Fruit fly (Drosophila melanogaster) whole organism, embryonic: ENCODE data around the gene CG4462.

Experiments
- B-H2 ChIP-seq: fragments of 200-800 bp; sonication (Bioruptor generic); optimal IDR thresholded peaks from 2 replicates; lab custom pipeline; 2018; ENCODE audit warnings: missing biosample characterization, mild to moderate bottlenecking, missing genetic modification characterization
- CG10267 ChIP-seq: fragments of 200-800 bp; sonication (Bioruptor generic); optimal IDR thresholded peaks from 2 replicates; lab custom pipeline; 2018; ENCODE audit warnings: missing biosample characterization, mild to moderate bottlenecking, missing genetic modification characterization, moderate library complexity
- CG10431 ChIP-seq: fragments of 200-800 bp; sonication (Bioruptor generic); optimal IDR thresholded peaks from 3 replicates; lab custom pipeline; 2018; ENCODE audit warnings: missing biosample characterization, mild to moderate bottlenecking, missing genetic modification characterization
- CG10654 ChIP-seq: fragments of 200-800 bp; sonication (Bioruptor generic); optimal IDR thresholded peaks from 2 replicates; lab custom pipeline; 2016; ENCODE audit warnings: missing biosample characterization, missing genetic modification characterization
- CG10959 ChIP-seq: fragments of 200-800 bp; sonication (Bioruptor generic); IDR thresholded peaks from 2 replicates; pipeline ENCODE4 v1.3.6; 2022; ENCODE audit warnings: missing biosample characterization, missing genetic modification characterization
- CG10979 ChIP-seq: fragments of 200-800 bp; sonication (Bioruptor generic); optimal IDR thresholded peaks from 2 replicates; lab custom pipeline; 2018; ENCODE audit warnings: missing biosample characterization, mild to moderate bottlenecking, missing genetic modification characterization, moderate library complexity
- CG12219 ChIP-seq: fragments of 200-800 bp; sonication (Bioruptor generic); optimal IDR thresholded peaks from 3 replicates; lab custom pipeline; 2018; ENCODE audit warnings: missing biosample characterization, mild to moderate bottlenecking, missing genetic modification characterization
- CG13775 ChIP-seq: fragments of 200-800 bp; sonication (Bioruptor generic); optimal IDR thresholded peaks from 3 replicates; lab custom pipeline; 2017; ENCODE audit warnings: missing biosample characterization, mild to moderate bottlenecking, missing genetic modification characterization
- CG14441 ChIP-seq: fragments of 200-800 bp; sonication (Bioruptor generic); IDR thresholded peaks from 2 replicates; pipeline ENCODE4 v1.3.6; 2022; ENCODE audit warnings: missing biosample characterization, missing genetic modification characterization
- CG15479 ChIP-seq: fragments of 200-800 bp; sonication (Bioruptor generic); optimal IDR thresholded peaks from 3 replicates; lab custom pipeline; 2019; ENCODE audit warnings: missing biosample characterization, mild to moderate bottlenecking, missing genetic modification characterization, moderate library complexity
- CG16779 ChIP-seq: fragments of 200-800 bp; sonication (Bioruptor generic); IDR thresholded peaks from 2 replicates; pipeline ENCODE4 v1.3.6; 2022; ENCODE audit warnings: missing biosample characterization, missing genetic modification characterization
- CG1792 ChIP-seq: fragments of 200-800 bp; sonication (Bioruptor generic); optimal IDR thresholded peaks from 2 replicates; lab custom pipeline; 2016; ENCODE audit warnings: missing biosample characterization, missing genetic modification characterization
- CG18011 ChIP-seq: fragments of 200-800 bp; sonication (Bioruptor generic); optimal IDR thresholded peaks from 2 replicates; lab custom pipeline; 2017; ENCODE audit warnings: missing biosample characterization, missing genetic modification characterization, mild to moderate bottlenecking, moderate library complexity, missing genotype
- CG2678 ChIP-seq: fragments of 200-800 bp; sonication (Bioruptor generic); optimal IDR thresholded peaks from 3 replicates; lab custom pipeline; 2019; ENCODE audit warnings: missing biosample characterization, mild to moderate bottlenecking, missing genetic modification characterization, moderate library complexity
- CG3163 ChIP-seq: fragments of 200-800 bp; sonication (Bioruptor generic); optimal IDR thresholded peaks from 3 replicates; lab custom pipeline; 2016; ENCODE audit warnings: missing biosample characterization, missing genetic modification characterization
- CG6175 ChIP-seq: fragments of 200-800 bp; sonication (Bioruptor generic); IDR thresholded peaks from 3 replicates; pipeline ENCODE4 v1.3.6; 2022; ENCODE audit warnings: missing biosample characterization, missing genetic modification characterization
- CG6765 ChIP-seq: fragments of 200-800 bp; sonication (Bioruptor generic); optimal IDR thresholded peaks from 3 replicates; lab custom pipeline; 2017; ENCODE audit warnings: missing biosample characterization, mild to moderate bottlenecking, missing genetic modification characterization
- CG6791 ChIP-seq: fragments of 200-800 bp; sonication (Bioruptor generic); IDR thresholded peaks from 3 replicates; pipeline ENCODE4 v1.3.6; 2022; ENCODE audit warnings: missing biosample characterization, missing genetic modification characterization; ENCODE audit not compliant: partially characterized antibody
- CG7372 ChIP-seq: fragments of 200-800 bp; sonication (Bioruptor generic); IDR thresholded peaks from 2 replicates; pipeline ENCODE4 v1.3.6; 2022; ENCODE audit warnings: missing biosample characterization, missing genetic modification characterization
- CG9797 ChIP-seq: fragments of 200-800 bp; sonication (Bioruptor generic); optimal IDR thresholded peaks from 3 replicates; lab custom pipeline; 2018; ENCODE audit warnings: missing biosample characterization, mild to moderate bottlenecking, missing genetic modification characterization
- CHES-1-like ChIP-seq: fragments of 200-800 bp; sonication (Bioruptor generic); optimal IDR thresholded peaks from 2 replicates; lab custom pipeline; 2016; ENCODE audit warnings: missing biosample characterization, missing genetic modification characterization
- CrebB ChIP-seq: fragments of 200-800 bp; sonication (Bioruptor generic); optimal IDR thresholded peaks from 3 replicates; lab custom pipeline; 2018; ENCODE audit warnings: missing biosample characterization, mild to moderate bottlenecking, missing genetic modification characterization
- Deaf1 ChIP-seq: fragments of 200-800 bp; optimal IDR thresholded peaks from 3 replicates; lab custom pipeline; 2019; ENCODE audit warnings: missing biosample characterization, mild to moderate bottlenecking, missing genetic modification characterization, moderate library complexity
- Fer1 ChIP-seq: fragments of 200-800 bp; sonication (Bioruptor generic); optimal IDR thresholded peaks from 2 replicates; lab custom pipeline; 2017; ENCODE audit warnings: missing biosample characterization, mild to moderate bottlenecking, missing genetic modification characterization
- Kr ChIP-seq: fragments of 200-800 bp; sonication (Bioruptor generic); optimal IDR thresholded peaks from 2 replicates; lab custom pipeline; 2017; ENCODE audit warnings: missing biosample characterization, mild to moderate bottlenecking, missing genetic modification characterization
- Nf-YB ChIP-seq: fragments of 200-800 bp; sonication (Bioruptor generic); optimal IDR thresholded peaks from 3 replicates; lab custom pipeline; 2019; ENCODE audit warnings: missing biosample characterization, mild to moderate bottlenecking, missing genetic modification characterization, moderate library complexity
- NfI ChIP-seq: fragments of 200-800 bp; sonication (Bioruptor generic); optimal IDR thresholded peaks from 3 replicates; lab custom pipeline; 2018; ENCODE audit warnings: missing biosample characterization, mild to moderate bottlenecking, missing genetic modification characterization, moderate library complexity
- PHDP ChIP-seq: fragments of 200-800 bp; sonication (Bioruptor generic); optimal IDR thresholded peaks from 3 replicates; lab custom pipeline; 2018; ENCODE audit warnings: missing biosample characterization, mild to moderate bottlenecking, missing genetic modification characterization, moderate library complexity
- Pdp1 ChIP-seq, 2 experiments: fragments of 200-800 bp; sonication (Bioruptor generic); optimal IDR thresholded peaks; 3 replicates each; lab custom pipeline; 2016; ENCODE audit warnings: missing biosample characterization in 2 of 2, missing genetic modification characterization in 2 of 2, mild to moderate bottlenecking in 1 of 2, moderate library complexity in 1 of 2
- Tbp ChIP-seq: fragments of >200 bp; optimal IDR thresholded peaks from 2 replicates; lab custom pipeline; 2018; ENCODE audit warnings: missing biosample characterization, missing genetic modification characterization
- cad ChIP-seq: fragments of >200 bp; optimal IDR thresholded peaks from 2 replicates; lab custom pipeline; 2017; ENCODE audit warnings: missing biosample characterization, missing genetic modification characterization
- cato ChIP-seq: fragments of 200-800 bp; sonication (Bioruptor generic); optimal IDR thresholded peaks from 2 replicates; lab custom pipeline; 2016; ENCODE audit warnings: missing biosample characterization, missing genetic modification characterization, borderline replicate concordance
- chif ChIP-seq, 2 experiments: fragments of 200-800 bp; sonication (Bioruptor generic); optimal IDR thresholded peaks; 3 replicates each; lab custom pipeline; 2016; ENCODE audit warnings: missing biosample characterization in 2 of 2, missing genetic modification characterization in 2 of 2
- cwo ChIP-seq: fragments of 200-800 bp; sonication (Bioruptor generic); optimal IDR thresholded peaks from 3 replicates; lab custom pipeline; 2017; ENCODE audit warnings: missing biosample characterization, missing genetic modification characterization, mild to moderate bottlenecking, moderate library complexity, missing genetic modification reagents
- dimm ChIP-seq: fragments of 200-800 bp; sonication (Bioruptor generic); IDR thresholded peaks from 2 replicates; pipeline ENCODE4 v1.3.6; 2022; ENCODE audit warnings: missing biosample characterization, missing genetic modification characterization
- exex ChIP-seq: fragments of 200-800 bp; sonication (Bioruptor generic); optimal IDR thresholded peaks from 4 replicates; lab custom pipeline; 2018; ENCODE audit warnings: missing biosample characterization, mild to moderate bottlenecking, missing genetic modification characterization, moderate library complexity
- gcm ChIP-seq: fragments of 200-800 bp; sonication (Bioruptor generic); optimal IDR thresholded peaks from 2 replicates; lab custom pipeline; 2019; ENCODE audit warnings: missing biosample characterization, mild to moderate bottlenecking, missing genetic modification characterization, moderate library complexity
- gem ChIP-seq: fragments of 200-800 bp; sonication (Bioruptor generic); optimal IDR thresholded peaks from 2 replicates; lab custom pipeline; 2019; ENCODE audit warnings: missing biosample characterization, mild to moderate bottlenecking, missing genetic modification characterization, moderate library complexity
- insv ChIP-seq, 2 experiments: fragments of 200-800 bp; sonication (Bioruptor generic); optimal IDR thresholded peaks; 3 replicates each; lab custom pipeline; 2016 to 2018; ENCODE audit warnings: missing biosample characterization in 2 of 2, missing genetic modification characterization in 2 of 2
- jumu ChIP-seq: fragments of 200-800 bp; sonication (Bioruptor generic); optimal IDR thresholded peaks from 3 replicates; lab custom pipeline; 2016; ENCODE audit warnings: missing biosample characterization, missing genetic modification characterization
- nerfin-2 ChIP-seq: fragments of 200-800 bp; sonication (Bioruptor generic); IDR thresholded peaks from 2 replicates; pipeline ENCODE4 v1.3.6; 2022; ENCODE audit warnings: missing biosample characterization, missing genetic modification characterization; ENCODE audit not compliant: partially characterized antibody
- odd ChIP-seq: fragments of 200-800 bp; sonication (Bioruptor generic); optimal IDR thresholded peaks from 2 replicates; lab custom pipeline; 2017; ENCODE audit warnings: missing biosample characterization, mild to moderate bottlenecking, missing genetic modification characterization
- org-1 ChIP-seq: fragments of 200-800 bp; sonication (Bioruptor generic); optimal IDR thresholded peaks from 2 replicates; lab custom pipeline; 2017; ENCODE audit warnings: missing biosample characterization, missing genetic modification characterization
- sens ChIP-seq: fragments of 200-800 bp; sonication (Bioruptor generic); peaks from one replicate; lab custom pipeline; 2016; ENCODE audit warnings: missing biosample characterization, missing genetic modification characterization
- sisA ChIP-seq: fragments of 200-800 bp; sonication (Bioruptor generic); IDR thresholded peaks from 2 replicates; pipeline ENCODE4 v1.3.6; 2022; ENCODE audit warnings: missing biosample characterization, missing genetic modification characterization
- twi ChIP-seq: fragments of 200-800 bp; optimal IDR thresholded peaks from 2 replicates; lab custom pipeline; 2019; ENCODE audit warnings: missing biosample characterization, mild to moderate bottlenecking, missing genetic modification characterization, moderate library complexity
- unpg ChIP-seq: fragments of 200-800 bp; sonication (Bioruptor generic); optimal IDR thresholded peaks from 3 replicates; lab custom pipeline; 2018; ENCODE audit warnings: missing biosample characterization, mild to moderate bottlenecking, missing genetic modification characterization, moderate library complexity
- z ChIP-seq: fragments of 200-800 bp; sonication (Bioruptor generic); IDR thresholded peaks from 3 replicates; pipeline ENCODE4 v1.3.6; 2022; ENCODE audit warnings: missing biosample characterization, missing genetic modification characterization
- zen2 ChIP-seq: fragments of 200-800 bp; sonication (Bioruptor generic); IDR thresholded peaks from 3 replicates; pipeline ENCODE4 v1.3.6; 2022; ENCODE audit warnings: missing biosample characterization, missing genetic modification characterization; ENCODE audit not compliant: partially characterized antibody

The CG4462 gene

DNA sequence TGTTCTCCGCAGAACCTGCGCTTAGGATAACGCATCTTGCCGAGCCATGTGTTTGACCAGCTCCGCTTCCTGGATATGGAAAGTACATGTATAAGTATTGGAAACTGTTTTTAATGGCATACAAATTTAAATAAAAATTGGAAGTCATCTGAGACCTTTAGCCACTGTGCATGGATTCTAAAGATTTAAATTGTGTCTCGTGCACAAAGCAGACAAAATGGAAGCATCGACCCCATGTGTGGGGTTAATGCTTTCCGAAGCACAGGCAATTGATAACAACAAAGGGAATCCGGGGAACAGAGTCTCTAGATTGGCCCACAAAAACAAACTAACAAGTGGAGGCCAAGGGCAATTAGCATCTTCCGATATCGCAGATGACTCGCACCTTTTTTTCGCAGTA, 23.4 kb downstream of the CG4462 start:
- no peak for TF ChIP-seq twi (tag; lab: Kevin White, UChicago)
- TF ChIP-seq CG6175 (GFP tag; lab: Robert Waterston, UW): no peak
- TF ChIP-seq Kr (GFP tag; lab: Kevin White, UChicago): no peak
- TF ChIP-seq jumu: no peak
- TF ChIP-seq Deaf1 (tag; lab: Kevin White, UChicago): no peak
- no peak for TF ChIP-seq unpg (GFP tag; lab: Kevin White, UChicago)
- TF ChIP-seq CG10654 (GFP tag; lab: Kevin White, UChicago): no peak
- no peak for TF ChIP-seq cato (GFP tag; lab: Kevin White, UChicago)
- no peak for TF ChIP-seq cwo (GFP tag; lab: Kevin White, UChicago)
- TF ChIP-seq chif (GFP tag; optimal IDR thresholded peaks at IDR 0.05; lab: Kevin White, UChicago): no peak
- TF ChIP-seq z (GFP tag; lab: Robert Waterston, UW): no peak
- no peak for TF ChIP-seq zen2 (GFP tag; lab: Robert Waterston, UW)
- TF ChIP-seq gem: no peak
- TF ChIP-seq gcm (GFP tag; lab: Kevin White, UChicago): no peak
- TF ChIP-seq CG15479 (GFP tag; lab: Kevin White, UChicago): no peak
- TF ChIP-seq Fer1 (GFP tag; lab: Kevin White, UChicago): no peak
- no peak for TF ChIP-seq NfI (GFP tag; lab: Kevin White, UChicago)
- no peak for TF ChIP-seq Tbp
- TF ChIP-seq, all 482 proteins: peak for 0

dm6 chr3R:19895305-19895704, 29.9 kb downstream of the CG4462 start:
- 0 out of 2 replicates have a peak, but pooled peaks have one; percentile 17 for TF ChIP-seq CG10959 (GFP tag; lab: Robert Waterston, UW)
- TF ChIP-seq dimm (GFP tag; lab: Robert Waterston, UW): no peak
- no peak for TF ChIP-seq org-1 (GFP tag; lab: Kevin White, UChicago)
- no peak for TF ChIP-seq CG12219 (GFP tag; lab: Kevin White, UChicago)
- TF ChIP-seq Pdp1 (GFP tag; optimal IDR thresholded peaks at IDR 0.05; lab: Kevin White, UChicago): peak in 1 of 2 experiments; percentile 62
- TF ChIP-seq CG10979 (tag; lab: Kevin White, UChicago): peak; percentile 6
- no peak for TF ChIP-seq nerfin-2 (GFP tag; lab: Robert Waterston, UW)
- TF ChIP-seq CG10267 (tag; lab: Kevin White, UChicago): no peak
- TF ChIP-seq CG7372 (GFP tag; lab: Robert Waterston, UW): peak; percentile 93
- TF ChIP-seq CG2678: no peak

dm6 chr3R:19892046-19892445, 33.1 kb downstream of the CG4462 start:
- TF ChIP-seq Nf-YB (GFP tag; lab: Kevin White, UChicago): no peak
- TF ChIP-seq CG6791 (GFP tag; lab: Robert Waterston, UW): no peak
- TF ChIP-seq CG18011 (GFP tag; lab: Kevin White, UChicago): no peak
- peak; percentile 56 for TF ChIP-seq odd (GFP tag; lab: Kevin White, UChicago)
- TF ChIP-seq CG3163 (GFP tag; lab: Kevin White, UChicago): peak; percentile 25
- TF ChIP-seq CG6765: peak; percentile 54
- no peak for TF ChIP-seq CG9797 (GFP tag; lab: Kevin White, UChicago)
- TF ChIP-seq CG10431 (GFP tag; lab: Kevin White, UChicago): no peak
- peak; percentile 58 for TF ChIP-seq CrebB
- no peak for TF ChIP-seq CG16779 (GFP tag; lab: Robert Waterston, UW)
- peak; percentile 40 for TF ChIP-seq CHES-1-like (GFP tag; lab: Kevin White, UChicago)
- TF ChIP-seq exex (tag; lab: Kevin White, UChicago): no peak
- no peak for TF ChIP-seq Kr (GFP tag; lab: Kevin White, UChicago)
- peak; percentile 87 for TF ChIP-seq CG14441
- peak; percentile 32 for TF ChIP-seq B-H2
- TF ChIP-seq insv (GFP tag; optimal IDR thresholded peaks at IDR 0.05; lab: Kevin White, UChicago): no peak
- TF ChIP-seq CG13775 (GFP tag; lab: Kevin White, UChicago): peak; percentile 41
- TF ChIP-seq CG1792 (GFP tag; lab: Kevin White, UChicago): peak; percentile 65
- peak; percentile 71 for TF ChIP-seq PHDP (tag; lab: Kevin White, UChicago)
- TF ChIP-seq sisA: peak; percentile 71
- peak; percentile 96 for TF ChIP-seq sens (GFP tag; lab: Kevin White, UChicago)
- TF ChIP-seq cad (GFP tag; lab: Kevin White, UChicago): no peak
